Worm (Caenorhabditis elegans): ENCODE measurements around the gene Y32F6B.1.

- TF ChIP-seq tab-1 (GFP tag; IDR thresholded peaks at IDR 0.05) (no peak), ztf-23 (GFP tag; IDR thresholded peaks at IDR 0.05) (no peak)
These were observed 21.0 kb upstream of the Y32F6B.1 start, which contains the start of gene C35A5.5 for ce11 chrV:10505553-10505952.
